Worm (Caenorhabditis elegans) whole organism, young adult: ENCODE data around the gene slc-25A10.

ENCODE experiments used
- B0035.1 ChIP-seq: sonication (generic microtip); optimal IDR thresholded peaks from 2 replicates; lab custom pipeline; 2016; ENCODE audit warnings: missing genetic modification characterization, mild to moderate bottlenecking, missing compliant biosample characterization, missing genotype, missing genetic modification reagents
- ceh-100 ChIP-seq: fragments of 200-800 bp; sonication (Bioruptor generic); IDR thresholded peaks from 2 replicates; pipeline ENCODE4 v1.3.6; 2022; ENCODE audit warnings: missing genetic modification reagents, missing genetic modification characterization, missing compliant biosample characterization
- ceh-58 ChIP-seq: fragments of 200-800 bp; sonication (Bioruptor generic); IDR thresholded peaks from 2 replicates; pipeline ENCODE4 v1.3.6; 2022; ENCODE audit warnings: missing genetic modification characterization, missing compliant biosample characterization
- ceh-91 ChIP-seq: fragments of 200-800 bp; sonication (Bioruptor generic); IDR thresholded peaks from 2 replicates; pipeline ENCODE4 v1.3.6; 2022; ENCODE audit warnings: missing genetic modification reagents, missing genetic modification characterization, missing compliant biosample characterization
- him-1 ChIP-seq: sonication (generic microtip); optimal IDR thresholded peaks from 2 replicates; lab custom pipeline; 2016; ENCODE audit warnings: missing genotype, missing genetic modification reagents, missing genetic modification characterization, missing compliant biosample characterization
- hmg-1.2 ChIP-seq: fragments of 200-800 bp; sonication (Bioruptor generic); IDR thresholded peaks from 2 replicates; pipeline ENCODE4 v1.3.6; 2022; ENCODE audit warnings: missing genetic modification reagents, missing genetic modification characterization, missing compliant biosample characterization
- hmg-20 ChIP-seq: fragments of 200-800 bp; sonication (Bioruptor generic); IDR thresholded peaks from 2 replicates; pipeline ENCODE4 v1.3.6; 2022; ENCODE audit warnings: missing genetic modification reagents, missing genetic modification characterization, missing compliant biosample characterization
- hrde-1 ChIP-seq: sonication (generic microtip); optimal IDR thresholded peaks from 2 replicates; lab custom pipeline; 2016; ENCODE audit warnings: missing genetic modification characterization, mild to moderate bottlenecking, missing compliant biosample characterization, moderate library complexity, missing genotype, missing genetic modification reagents, borderline replicate concordance
- nhr-179 ChIP-seq: sonication (generic microtip); optimal IDR thresholded peaks from 2 replicates; lab custom pipeline; 2016; ENCODE audit warnings: mild to moderate bottlenecking, missing genetic modification characterization, missing compliant biosample characterization
- snpc-4 ChIP-seq, 5 experiments: fragments of 150-350 bp in 1 of 5; sonication (generic microtip) in 4 of 5; optimal IDR thresholded peaks; 2 replicates each; lab custom pipeline; 2014 to 2018; ENCODE audit warnings: missing genetic modification characterization in 5 of 5, missing biosample characterization in 3 of 5, antibody characterized with exemption in 2 of 5, mild to moderate bottlenecking in 2 of 5, missing compliant biosample characterization in 2 of 5, missing genotype in 2 of 5, moderate library complexity in 2 of 5, missing genetic modification reagents in 1 of 5
- unc-62 ChIP-seq: fragments of 150-350 bp; optimal IDR thresholded peaks from 2 replicates; lab custom pipeline; 2014; ENCODE audit warnings: missing biosample characterization, missing genetic modification reagents, missing genetic modification characterization
- ztf-25 ChIP-seq: fragments of 200-800 bp; sonication (Bioruptor generic); IDR thresholded peaks from 2 replicates; pipeline ENCODE4 v1.3.6; 2022; ENCODE audit warnings: missing genetic modification reagents, missing genetic modification characterization, missing compliant biosample characterization

DNA sequence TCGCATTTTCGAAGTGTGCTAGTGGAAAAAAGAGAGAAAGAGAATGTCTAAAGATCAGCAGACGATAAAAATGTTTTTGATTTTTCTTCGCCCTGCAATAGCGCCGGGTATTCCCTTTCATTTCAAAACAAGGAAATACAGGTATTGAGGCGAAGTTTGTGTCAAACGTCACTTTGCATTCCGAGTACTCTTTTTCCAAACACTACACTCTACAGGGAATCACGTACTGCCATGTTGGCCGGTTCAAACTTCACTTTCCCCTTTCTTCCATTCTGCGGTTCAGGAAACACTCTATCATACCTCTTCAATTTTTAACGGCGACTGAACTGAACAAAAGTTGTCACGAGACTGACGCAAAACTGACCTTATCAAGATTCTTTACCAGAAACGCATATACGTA is 13.1 kb upstream of the slc-25A10 start:
- no peak for TF ChIP-seq snpc-4 (GFP tag; optimal IDR thresholded peaks at IDR 0.05; lab: Kevin White, UChicago)
- no peak for TF ChIP-seq snpc-4 (tag; optimal IDR thresholded peaks at IDR 0.05; lab: Kevin White, UChicago)
- no peak for TF ChIP-seq ztf-25 (GFP tag; lab: Robert Waterston, UW)
- no peak for TF ChIP-seq ceh-58
- TF ChIP-seq hmg-1.2 (GFP tag; lab: Robert Waterston, UW), result no peak
- TF ChIP-seq B0035.1 (tag; lab: Kevin White, UChicago), result no peak
- no peak for TF ChIP-seq hrde-1 (tag; lab: Kevin White, UChicago)
- TF ChIP-seq nhr-179 (tag; lab: Kevin White, UChicago), result no peak
- TF ChIP-seq him-1 (tag; lab: Kevin White, UChicago), result no peak
- no peak for TF ChIP-seq ceh-100 (GFP tag; lab: Robert Waterston, UW)
- TF ChIP-seq unc-62, result no peak
- no peak for TF ChIP-seq ceh-91
- no peak for TF ChIP-seq hmg-20 (GFP tag; lab: Robert Waterston, UW)
